Worm (Caenorhabditis elegans) whole organism, early embryonic: Measurements from ENCODE around the gene ing-3.

Source experiments
- B0310.2 ChIP-seq: sonication (generic microtip); optimal IDR thresholded peaks from 2 replicates; lab custom pipeline; 2016; ENCODE audit warnings: mild to moderate bottlenecking, missing genetic modification characterization, missing compliant biosample characterization
- F13C5.2 ChIP-seq: sonication (generic microtip); optimal IDR thresholded peaks from 2 replicates; lab custom pipeline; 2017; ENCODE audit warnings: mild to moderate bottlenecking, missing genetic modification characterization, inconsistent platforms, missing compliant biosample characterization
- aly-1 ChIP-seq: sonication (generic microtip); optimal IDR thresholded peaks from 2 replicates; lab custom pipeline; 2016; ENCODE audit warnings: missing genetic modification characterization, missing compliant biosample characterization
- ama-1 ChIP-seq: fragments of 150-350 bp; optimal IDR thresholded peaks from 2 replicates; lab custom pipeline; 2014
- ceh-13 ChIP-seq: fragments of 200-800 bp; sonication (Bioruptor generic); optimal IDR thresholded peaks from 2 replicates; lab custom pipeline; 2018; ENCODE audit warnings: mild to moderate bottlenecking, missing genetic modification characterization, missing compliant biosample characterization
- ceh-36 ChIP-seq: sonication (generic microtip); optimal IDR thresholded peaks from 2 replicates; lab custom pipeline; 2016; ENCODE audit warnings: missing genetic modification characterization, inconsistent platforms, missing compliant biosample characterization
- ets-7 ChIP-seq: sonication (generic microtip); optimal IDR thresholded peaks from 2 replicates; lab custom pipeline; 2016; ENCODE audit warnings: missing genotype, missing genetic modification characterization, missing compliant biosample characterization
- flt-1 ChIP-seq: fragments of 200-800 bp; sonication (Bioruptor generic); IDR thresholded peaks from 2 replicates; pipeline ENCODE4 v1.3.6; 2022; ENCODE audit warnings: missing genetic modification characterization, missing compliant biosample characterization
- hmbx-1 ChIP-seq: sonication (generic microtip); optimal IDR thresholded peaks from 2 replicates; lab custom pipeline; 2016; ENCODE audit warnings: mild to moderate bottlenecking, missing genetic modification characterization, missing compliant biosample characterization
- hmg-4 ChIP-seq: fragments of 200-800 bp; sonication (Bioruptor generic); optimal IDR thresholded peaks from 2 replicates; lab custom pipeline; 2018; ENCODE audit warnings: mild to moderate bottlenecking, missing genetic modification characterization, missing compliant biosample characterization
- hnd-1 ChIP-seq: sonication (generic microtip); optimal IDR thresholded peaks from 2 replicates; lab custom pipeline; 2016; ENCODE audit warnings: missing genetic modification characterization, missing compliant biosample characterization
- pes-1 ChIP-seq: fragments of 200-800 bp; sonication (Bioruptor generic); IDR thresholded peaks from 2 replicates; pipeline ENCODE4 v1.3.6; 2022; ENCODE audit warnings: missing genetic modification reagents, missing genetic modification characterization, missing compliant biosample characterization
- scrt-1 ChIP-seq: fragments of 200-800 bp; sonication (Bioruptor generic); IDR thresholded peaks from 2 replicates; pipeline ENCODE4 v1.3.6; 2022; ENCODE audit warnings: missing genetic modification characterization, missing compliant biosample characterization
- sea-1 ChIP-seq: fragments of 200-800 bp; sonication (Bioruptor generic); conservative IDR thresholded peaks from 2 replicates; pipeline ENCODE4 v1.3.6; 2022; ENCODE audit warnings: missing genetic modification characterization, missing compliant biosample characterization
- tbx-11 ChIP-seq: fragments of 200-800 bp; sonication (Bioruptor generic); IDR thresholded peaks from 2 replicates; pipeline ENCODE4 v1.3.6; 2022; ENCODE audit warnings: missing genetic modification characterization, missing compliant biosample characterization
- tbx-37 ChIP-seq: fragments of 200-800 bp; sonication (Bioruptor generic); conservative IDR thresholded peaks from 2 replicates; pipeline ENCODE4 v1.3.6; 2022; ENCODE audit warnings: missing genetic modification reagents, missing genetic modification characterization, missing compliant biosample characterization
- tra-4 ChIP-seq: sonication (generic microtip); optimal IDR thresholded peaks from 2 replicates; lab custom pipeline; 2017; ENCODE audit warnings: missing genetic modification characterization, missing compliant biosample characterization

ing-3 gene

DNA sequence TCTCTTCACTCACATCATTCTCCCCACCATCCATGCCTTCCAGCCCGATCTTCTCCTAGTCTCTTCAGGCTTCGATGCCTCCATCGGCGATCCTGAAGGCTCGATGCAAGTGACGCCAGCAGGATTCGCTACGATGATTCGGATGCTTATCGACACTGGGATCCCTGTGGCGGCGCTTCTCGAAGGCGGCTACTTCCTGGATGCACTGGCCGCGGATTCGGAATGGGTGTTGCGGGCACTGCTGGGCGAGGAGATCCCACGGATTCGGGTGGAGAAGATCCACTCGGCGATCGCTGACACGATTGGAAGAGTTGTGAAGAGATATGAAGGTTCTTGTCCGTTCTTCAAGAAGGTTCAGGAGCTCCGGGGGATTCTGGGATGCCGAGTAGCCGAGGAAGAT, 10.6 kb downstream of the ing-3 start:
- TF ChIP-seq tbx-37, result no peak
- no peak for TF ChIP-seq scrt-1
- no peak for TF ChIP-seq sea-1 (GFP tag; lab: Robert Waterston, UW)
- TF ChIP-seq hmbx-1 (tag; lab: Kevin White, UChicago), result no peak
- no peak for TF ChIP-seq ceh-13
- no peak for TF ChIP-seq ets-7 (tag; lab: Kevin White, UChicago)
- no peak for TF ChIP-seq flt-1 (GFP tag; lab: Robert Waterston, UW)
- TF ChIP-seq hmg-4 (GFP tag; lab: Kevin White, UChicago), result no peak
- no peak for TF ChIP-seq F13C5.2 (tag; lab: Kevin White, UChicago)
- no peak for TF ChIP-seq ceh-36 (tag; lab: Kevin White, UChicago)
- TF ChIP-seq tbx-11, result no peak
- TF ChIP-seq aly-1, result no peak
- no peak for TF ChIP-seq hnd-1 (tag; lab: Kevin White, UChicago)

DNA sequence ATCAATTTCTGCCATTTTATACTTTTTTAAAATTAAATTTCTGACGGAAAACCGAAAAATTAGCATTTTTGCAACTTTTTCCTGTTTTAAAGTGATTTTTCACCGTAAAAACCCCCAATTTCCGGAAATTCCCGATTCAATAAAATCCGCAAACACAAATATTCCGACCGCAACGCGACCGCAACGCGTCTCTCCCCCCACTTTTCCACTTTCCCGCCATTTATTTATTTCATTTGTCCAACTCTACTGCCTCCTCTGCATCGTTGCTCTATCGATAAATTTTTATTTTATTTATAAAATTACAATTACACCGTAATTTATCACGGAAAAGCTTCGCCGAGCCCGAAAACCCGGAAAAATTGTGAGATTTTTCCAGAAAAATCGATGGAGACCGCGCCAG, 12.4 kb downstream of the ing-3 start, which contains the start of gene mcd-1:
Gene mcd-1, plus strand, starts transcription at position 267 of the 400 bp plus-strand sequence.
- TF ChIP-seq hmg-4 (GFP tag; lab: Kevin White, UChicago), result peak; percentile 7
- TF ChIP-seq sea-1 (GFP tag; lab: Robert Waterston, UW), result no peak

DNA sequence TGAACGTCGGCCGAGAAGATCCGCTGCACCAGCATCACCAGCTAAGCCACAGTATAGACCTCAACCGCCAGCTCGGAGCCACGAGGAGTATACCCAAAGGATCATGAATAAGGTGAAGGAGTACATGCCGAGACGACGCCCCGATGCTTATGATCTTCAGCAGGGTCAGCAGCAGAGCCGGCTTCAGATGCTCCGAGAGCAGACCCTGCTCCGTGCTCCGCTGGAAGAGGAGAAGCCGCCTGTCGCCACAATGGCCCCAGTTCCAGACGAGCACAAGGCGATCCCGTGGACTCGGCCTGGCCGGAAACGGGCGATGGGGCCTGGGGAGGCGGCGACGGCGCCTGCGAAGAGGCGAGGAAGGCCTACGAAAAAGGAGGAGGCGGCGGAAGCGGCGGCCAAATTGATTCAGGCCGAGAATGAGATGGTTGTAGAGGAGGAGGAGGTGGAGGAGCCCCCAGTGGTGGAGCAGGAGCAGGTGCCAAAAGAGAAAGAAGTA, 20.5 kb downstream of the ing-3 start:
- TF ChIP-seq flt-1 (GFP tag; lab: Robert Waterston, UW) (no peak), hnd-1 (tag; lab: Kevin White, UChicago) (no peak), ets-7 (tag; lab: Kevin White, UChicago) (no peak), tbx-11 (no peak), aly-1 (no peak), hmbx-1 (tag; lab: Kevin White, UChicago) (no peak), ceh-36 (tag; lab: Kevin White, UChicago) (no peak), ama-1 (no peak), pes-1 (GFP tag; lab: Robert Waterston, UW) (no peak), F13C5.2 (tag; lab: Kevin White, UChicago) (no peak), B0310.2 (no peak), tra-4 (tag; lab: Kevin White, UChicago) (no peak), sea-1 (GFP tag; lab: Robert Waterston, UW) (no peak), scrt-1 (no peak), tbx-37 (no peak), hmg-4 (GFP tag; lab: Kevin White, UChicago) (no peak)

DNA sequence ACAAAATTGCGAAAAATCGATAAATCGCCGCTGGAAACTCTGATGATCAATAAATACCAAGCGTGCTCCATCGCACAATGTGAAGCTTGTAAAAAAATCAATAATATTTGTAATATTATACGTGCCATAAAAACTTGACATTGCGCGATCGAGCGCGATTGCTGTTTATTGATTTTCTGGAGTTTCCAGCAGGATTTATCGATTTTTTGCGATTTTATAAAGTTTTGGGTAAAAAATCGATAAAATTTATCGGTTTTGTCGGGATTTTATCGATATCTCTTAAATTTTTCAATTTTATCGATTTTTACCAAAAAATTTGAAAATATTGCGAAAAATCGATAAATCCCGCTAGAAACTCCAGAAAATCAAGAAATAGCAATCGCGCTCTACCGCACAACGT, 23.9 kb downstream of the ing-3 start:
- TF ChIP-seq tbx-11 (no peak), B0310.2 (no peak), sea-1 (GFP tag; lab: Robert Waterston, UW) (no peak)

DNA sequence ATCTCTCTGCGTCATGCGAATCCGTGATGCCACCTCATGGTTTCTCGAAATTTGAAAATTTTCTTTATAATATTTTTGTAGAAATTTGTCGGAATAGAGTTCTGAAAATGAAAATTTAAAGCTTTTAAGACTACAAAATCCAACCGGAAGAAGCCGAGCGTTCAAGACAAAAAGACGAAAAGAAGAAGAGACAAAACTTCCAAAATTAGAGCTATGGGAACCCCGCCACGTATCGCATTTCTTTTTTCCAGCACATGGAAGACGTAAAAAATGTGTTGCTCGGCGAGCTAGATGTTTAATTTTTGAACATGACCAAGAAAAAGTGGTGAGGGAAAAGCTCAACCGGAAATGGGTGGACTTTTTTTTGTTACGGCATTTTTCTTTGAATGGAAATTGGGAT, 26.2 kb downstream of the ing-3 start, which contains the start of gene W02B8.1:
Gene W02B8.1, minus strand, starts transcription at position 101 of the 400 bp plus-strand sequence.
- TF ChIP-seq sea-1 (GFP tag; lab: Robert Waterston, UW) (no peak), ceh-36 (tag; lab: Kevin White, UChicago) (no peak), tbx-11 (no peak), flt-1 (GFP tag; lab: Robert Waterston, UW) (no peak), hmg-4 (GFP tag; lab: Kevin White, UChicago) (no peak), pes-1 (GFP tag; lab: Robert Waterston, UW) (no peak), aly-1 (no peak), ceh-13 (no peak), tbx-37 (no peak), hnd-1 (tag; lab: Kevin White, UChicago) (no peak), tra-4 (tag; lab: Kevin White, UChicago) (no peak), scrt-1 (no peak), hmbx-1 (tag; lab: Kevin White, UChicago) (no peak), F13C5.2 (tag; lab: Kevin White, UChicago) (no peak), ama-1 (no peak), ets-7 (tag; lab: Kevin White, UChicago) (no peak), B0310.2 (no peak)

DNA sequence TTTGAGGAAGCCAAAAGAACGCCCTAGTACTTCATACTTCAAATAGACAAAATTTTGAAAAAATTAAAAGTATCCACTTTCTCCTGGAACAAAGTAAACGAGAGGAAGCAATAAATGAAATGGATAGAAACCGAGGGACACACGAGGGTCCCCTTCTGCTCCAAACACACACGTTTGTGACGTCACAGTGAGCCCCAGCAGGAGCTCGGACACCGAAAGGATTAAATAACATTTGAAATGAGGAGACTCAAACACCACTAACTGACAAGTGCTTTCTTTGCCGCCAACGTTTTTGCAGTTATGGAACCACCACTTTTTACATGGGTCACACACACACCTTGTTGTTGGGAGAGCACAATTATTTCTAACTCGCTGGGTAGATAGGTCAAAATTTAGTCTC, 27.6 kb downstream of the ing-3 start:
- TF ChIP-seq tbx-37 (no peak), B0310.2 (no peak), tbx-11 (no peak), F13C5.2 (tag; lab: Kevin White, UChicago) (no peak), ets-7 (tag; lab: Kevin White, UChicago) (no peak), hmg-4 (GFP tag; lab: Kevin White, UChicago) (no peak)

DNA sequence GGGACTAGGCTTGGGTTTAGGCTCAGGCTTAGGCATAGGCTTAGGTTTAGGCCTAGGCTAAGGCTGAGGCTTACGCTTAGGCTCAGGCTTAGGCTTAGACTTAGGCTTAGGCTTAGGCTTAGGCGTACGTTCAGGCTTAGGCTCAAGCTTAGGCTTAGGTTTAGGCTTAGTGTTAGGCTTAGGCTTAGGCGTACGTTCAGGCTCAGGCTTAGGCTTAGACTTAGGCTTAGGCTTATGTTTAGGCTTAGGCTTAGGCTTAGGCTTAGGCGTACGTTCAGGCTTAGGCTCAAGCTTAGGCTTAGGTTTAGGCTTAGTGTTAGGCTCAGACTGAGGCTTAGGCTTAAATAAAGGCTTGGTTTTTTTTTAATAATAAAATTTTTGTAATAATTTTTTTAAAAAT, 29.7 kb downstream of the ing-3 start:
- TF ChIP-seq ceh-36 (tag; lab: Kevin White, UChicago), result peak; percentile 84

DNA sequence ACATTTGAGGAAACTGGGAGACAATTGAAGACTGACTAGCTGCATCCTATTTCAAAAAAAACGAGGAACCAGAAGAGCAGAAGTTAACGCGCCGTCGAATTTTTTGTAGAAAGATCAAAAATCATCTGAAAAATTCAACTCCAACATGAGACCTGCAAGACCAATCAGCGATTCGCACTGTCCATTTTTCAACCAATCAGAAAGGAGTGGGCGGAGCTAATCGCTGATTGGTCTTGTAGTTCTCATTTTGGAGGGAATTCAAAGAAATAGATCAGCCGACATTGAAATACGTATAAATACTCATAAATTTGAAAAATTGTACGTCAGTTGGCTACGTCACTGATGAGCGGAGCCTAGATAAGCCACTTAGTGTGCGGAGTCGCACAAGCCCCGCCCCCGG, 31.8 kb downstream of the ing-3 start:
- no peak for TF ChIP-seq hmg-4 (GFP tag; lab: Kevin White, UChicago)

DNA sequence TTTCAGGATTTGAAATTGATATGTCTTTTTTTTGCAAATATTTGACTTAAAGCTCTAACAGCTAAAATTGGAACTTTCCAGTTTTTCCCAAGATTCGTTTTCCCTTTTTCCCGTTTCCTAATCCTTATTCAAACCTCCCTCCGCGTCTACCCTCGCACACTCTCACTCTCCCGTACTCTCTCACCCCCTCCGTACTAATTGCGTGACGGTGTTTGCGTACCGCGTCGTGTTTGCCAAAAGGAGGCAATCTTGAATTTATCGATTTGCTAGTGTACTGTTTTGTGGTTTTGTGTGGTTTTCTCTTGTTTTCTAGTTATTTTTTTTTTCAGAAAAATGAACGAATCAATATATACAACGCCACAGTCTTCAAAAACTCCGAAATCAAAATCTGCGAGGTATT, 32.8 kb downstream of the ing-3 start, which contains the start of gene citk-1:
Gene citk-1, plus strand, starts transcription at position 323 of the 400 bp plus-strand sequence.
- TF ChIP-seq tbx-37 (0 out of 2 replicates have a peak, but pooled peaks have one; percentile 15), hmbx-1 (tag; lab: Kevin White, UChicago) (no peak), ceh-36 (tag; lab: Kevin White, UChicago) (peak; percentile 29), F13C5.2 (tag; lab: Kevin White, UChicago) (peak; percentile 63)
